Worm (Caenorhabditis elegans): Measurements from ENCODE around the gene F46C5.10.

Gene F46C5.10

ce11 chrII:8783451-8783967, 35.3 kb downstream of the F46C5.10 start, which contains the start of gene sgn-1:
Gene sgn-1, minus strand, starts transcription at chrII:8783670.
- TF ChIP-seq dao-5 (tag; optimal IDR thresholded peaks at IDR 0.05) (no peak), him-1 (tag; optimal IDR thresholded peaks at IDR 0.05) (no peak), W03F9.2 (tag; optimal IDR thresholded peaks at IDR 0.05) (no peak)

DNA sequence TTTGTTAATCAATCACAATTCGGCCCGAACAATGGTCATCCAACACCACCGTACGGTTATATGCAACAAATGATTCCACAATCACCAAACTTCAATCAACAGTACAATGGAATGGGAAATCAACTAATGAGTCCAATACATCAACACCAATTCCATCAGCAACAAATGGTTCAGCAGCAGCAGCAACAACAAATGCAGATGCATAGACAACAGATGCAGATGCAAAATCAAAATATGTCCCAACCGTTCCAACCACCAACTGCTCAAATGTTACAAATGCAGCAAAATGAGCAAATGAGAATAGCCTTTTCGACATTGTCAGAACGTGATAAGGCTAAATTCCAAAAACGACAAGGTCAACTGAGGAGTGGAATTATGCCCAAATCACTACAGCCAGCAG, 42.3 kb downstream of the F46C5.10 start:
- no peak for TF ChIP-seq him-1 (tag; optimal IDR thresholded peaks at IDR 0.05)
- TF ChIP-seq W03F9.2 (tag; optimal IDR thresholded peaks at IDR 0.05), result no peak

DNA sequence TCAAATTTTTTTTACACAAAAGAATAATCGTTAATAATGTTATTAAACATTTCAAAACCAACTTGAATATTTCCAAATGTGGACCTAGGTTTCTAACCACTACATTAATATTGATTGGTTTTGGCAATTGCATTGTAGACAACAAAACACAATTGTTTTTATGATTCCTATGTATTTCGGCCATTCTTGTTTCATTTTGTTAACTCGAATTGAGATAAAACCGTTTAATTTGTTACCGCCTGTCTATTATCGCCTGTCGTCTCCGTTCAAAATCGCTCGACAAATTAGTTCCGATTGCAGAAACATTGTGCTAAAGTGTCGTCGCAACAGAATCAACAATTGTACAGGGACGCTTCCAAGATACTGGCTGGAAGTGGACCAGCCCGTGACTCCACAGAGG, 48.2 kb downstream of the F46C5.10 start, which contains the start of gene let-19:
Gene let-19, plus strand, starts transcription at position 301 of the 400 bp plus-strand sequence.
- TF ChIP-seq him-1 (tag; optimal IDR thresholded peaks at IDR 0.05) (no peak), dao-5 (tag; optimal IDR thresholded peaks at IDR 0.05) (no peak), W03F9.2 (tag; optimal IDR thresholded peaks at IDR 0.05) (no peak)

DNA sequence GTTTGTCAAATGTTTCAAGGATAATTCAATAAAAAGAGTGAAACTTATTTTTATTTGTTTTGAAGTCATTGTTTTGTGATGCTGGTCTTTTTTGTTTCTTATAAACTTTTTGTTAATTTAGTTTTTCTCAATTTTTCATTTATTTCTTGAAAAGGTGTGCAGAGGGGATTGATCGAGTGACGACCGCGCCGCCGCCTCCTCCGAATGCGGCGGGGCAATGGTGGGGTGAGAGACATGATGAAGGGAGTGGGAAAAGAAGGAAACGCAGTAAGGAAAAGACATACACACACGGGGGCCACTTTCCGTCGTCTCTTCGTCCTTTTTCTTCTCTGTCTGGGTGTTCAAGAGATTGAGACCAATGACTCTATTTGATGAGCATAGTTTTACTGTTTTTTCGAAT, 49.5 kb downstream of the F46C5.10 start:
- TF ChIP-seq dao-5 (tag; optimal IDR thresholded peaks at IDR 0.05), result no peak
- TF ChIP-seq him-1 (tag; optimal IDR thresholded peaks at IDR 0.05), result no peak
- no peak for TF ChIP-seq W03F9.2 (tag; optimal IDR thresholded peaks at IDR 0.05)

Measured in whole organism, L4/young adult.